Fruit fly (Drosophila melanogaster): ENCODE data around the gene Sfp65A.

The Sfp65A gene

dm6 chr3L:6327308-6327707 lies 22.8 kb upstream of the Sfp65A start, which contains the start of gene Or65c:
TSS of gene Or65c (plus strand) at chr3L:6327608.
- TF ChIP-seq psq (optimal IDR thresholded peaks at IDR 0.05) (no peak), usp (GFP tag; optimal IDR thresholded peaks at IDR 0.05) (no peak), Dll (optimal IDR thresholded peaks at IDR 0.05) (no peak), pan (optimal IDR thresholded peaks at IDR 0.05) (no peak), CG8478 (optimal IDR thresholded peaks at IDR 0.05) (no peak)

- TF ChIP-seq EcR (GFP tag; optimal IDR thresholded peaks at IDR 0.05) (no peak), pan (optimal IDR thresholded peaks at IDR 0.05) (no peak), Dll (optimal IDR thresholded peaks at IDR 0.05) (no peak), usp (GFP tag; optimal IDR thresholded peaks at IDR 0.05) (no peak), psq (optimal IDR thresholded peaks at IDR 0.05) (no peak), CG8478 (optimal IDR thresholded peaks at IDR 0.05) (no peak)
Measured at dm6 chr3L:6331399-6332111, 18.5 kb upstream of the Sfp65A start.

dm6 chr3L:6336248-6336858 lies 13.7 kb upstream of the Sfp65A start:
- TF ChIP-seq CG8478 (optimal IDR thresholded peaks at IDR 0.05) = no peak
- no peak for TF ChIP-seq EcR (GFP tag; optimal IDR thresholded peaks at IDR 0.05)
- TF ChIP-seq Dll (optimal IDR thresholded peaks at IDR 0.05) = no peak
- TF ChIP-seq psq (optimal IDR thresholded peaks at IDR 0.05) = no peak
- no peak for TF ChIP-seq usp (GFP tag; optimal IDR thresholded peaks at IDR 0.05)
- TF ChIP-seq pan (optimal IDR thresholded peaks at IDR 0.05) = no peak

- TF ChIP-seq psq (optimal IDR thresholded peaks at IDR 0.05) = no peak
- no peak for TF ChIP-seq CG8478 (optimal IDR thresholded peaks at IDR 0.05)
- TF ChIP-seq Dll (optimal IDR thresholded peaks at IDR 0.05) = no peak
- no peak for TF ChIP-seq EcR (GFP tag; optimal IDR thresholded peaks at IDR 0.05)
- no peak for TF ChIP-seq usp (GFP tag; optimal IDR thresholded peaks at IDR 0.05)
- TF ChIP-seq pan (optimal IDR thresholded peaks at IDR 0.05) = no peak
Measured at dm6 chr3L:6338306-6338705, 11.8 kb upstream of the Sfp65A start.

dm6 chr3L:6342253-6342652 lies 7.8 kb upstream of the Sfp65A start:
- TF ChIP-seq usp (GFP tag; optimal IDR thresholded peaks at IDR 0.05) = no peak
- TF ChIP-seq CG8478 (optimal IDR thresholded peaks at IDR 0.05) = no peak

DNA sequence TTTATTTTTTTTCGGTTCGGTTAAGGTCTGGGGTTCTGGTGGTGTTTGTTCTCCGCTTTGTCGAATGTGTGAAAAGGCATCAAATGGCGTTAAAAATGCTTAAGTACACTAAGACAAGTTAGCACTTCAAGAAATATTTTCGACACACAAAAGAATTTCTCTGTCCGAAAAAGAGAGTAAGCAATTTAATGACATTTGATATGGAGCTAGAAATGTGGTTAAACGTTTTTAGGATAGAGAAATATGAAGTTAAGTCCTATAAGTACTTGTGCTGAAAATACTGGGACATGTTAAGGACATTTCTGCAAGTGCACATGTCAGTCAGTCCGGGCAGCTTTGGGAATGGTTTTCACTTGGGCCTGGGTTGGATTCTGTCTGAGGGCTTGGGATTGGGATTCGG lies 5.8 kb upstream of the Sfp65A start:
- no peak for TF ChIP-seq psq (optimal IDR thresholded peaks at IDR 0.05)
- TF ChIP-seq CG8478 (optimal IDR thresholded peaks at IDR 0.05) = no peak
- TF ChIP-seq pan (optimal IDR thresholded peaks at IDR 0.05) = no peak
- no peak for TF ChIP-seq EcR (GFP tag; optimal IDR thresholded peaks at IDR 0.05)
- no peak for TF ChIP-seq usp (GFP tag; optimal IDR thresholded peaks at IDR 0.05)
- TF ChIP-seq Dll (optimal IDR thresholded peaks at IDR 0.05) = no peak

DNA sequence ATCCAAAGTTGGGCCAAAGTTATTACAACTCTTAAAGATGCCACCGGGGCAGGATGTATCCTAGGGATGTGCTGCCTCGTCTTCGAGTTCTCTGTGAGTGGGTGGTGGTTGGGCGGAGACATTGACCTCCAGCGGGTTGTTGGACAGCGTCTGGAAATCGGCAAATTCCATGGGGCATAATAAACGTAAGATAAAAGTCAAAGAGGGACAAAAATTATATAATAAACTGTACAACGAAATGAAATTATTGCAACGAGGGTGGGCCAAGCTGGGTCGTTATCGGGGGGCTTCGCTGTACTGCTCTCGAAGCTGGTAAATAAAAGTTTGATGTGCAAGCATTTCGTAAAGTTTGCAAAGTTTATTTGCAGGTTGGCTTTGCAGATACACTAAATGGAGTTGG lies 1.6 kb upstream of the Sfp65A start:
- TF ChIP-seq Dll (optimal IDR thresholded peaks at IDR 0.05) (no peak), EcR (GFP tag; optimal IDR thresholded peaks at IDR 0.05) (no peak), pan (optimal IDR thresholded peaks at IDR 0.05) (no peak), CG8478 (optimal IDR thresholded peaks at IDR 0.05) (no peak), usp (GFP tag; optimal IDR thresholded peaks at IDR 0.05) (no peak), psq (optimal IDR thresholded peaks at IDR 0.05) (no peak)

- TF ChIP-seq psq (optimal IDR thresholded peaks at IDR 0.05) (no peak), pan (optimal IDR thresholded peaks at IDR 0.05) (no peak), usp (GFP tag; optimal IDR thresholded peaks at IDR 0.05) (no peak), CG8478 (optimal IDR thresholded peaks at IDR 0.05) (no peak), EcR (GFP tag; optimal IDR thresholded peaks at IDR 0.05) (no peak), Dll (optimal IDR thresholded peaks at IDR 0.05) (no peak)
Measured at dm6 chr3L:6352232-6352631, 2.2 kb downstream of the Sfp65A start, which contains the start of gene CG13300. TSS of gene CG13300 (minus strand) at chr3L:6352390.

dm6 chr3L:6355032-6355431 lies 5.0 kb downstream of the Sfp65A start:
- TF ChIP-seq usp (GFP tag; optimal IDR thresholded peaks at IDR 0.05) = no peak
- no peak for TF ChIP-seq EcR (GFP tag; optimal IDR thresholded peaks at IDR 0.05)
- no peak for TF ChIP-seq pan (optimal IDR thresholded peaks at IDR 0.05)
- TF ChIP-seq CG8478 (optimal IDR thresholded peaks at IDR 0.05) = no peak
- TF ChIP-seq psq (optimal IDR thresholded peaks at IDR 0.05) = no peak
- no peak for TF ChIP-seq Dll (optimal IDR thresholded peaks at IDR 0.05)

dm6 chr3L:6357152-6357551 lies 7.1 kb downstream of the Sfp65A start:
- no peak for TF ChIP-seq CG8478 (optimal IDR thresholded peaks at IDR 0.05)
- no peak for TF ChIP-seq usp (GFP tag; optimal IDR thresholded peaks at IDR 0.05)
- TF ChIP-seq Dll (optimal IDR thresholded peaks at IDR 0.05) = no peak
- TF ChIP-seq psq (optimal IDR thresholded peaks at IDR 0.05) = no peak

dm6 chr3L:6358501-6358900 lies 8.4 kb downstream of the Sfp65A start:
- no peak for TF ChIP-seq psq (optimal IDR thresholded peaks at IDR 0.05)
- no peak for TF ChIP-seq EcR (GFP tag; optimal IDR thresholded peaks at IDR 0.05)
- no peak for TF ChIP-seq CG8478 (optimal IDR thresholded peaks at IDR 0.05)
- no peak for TF ChIP-seq Dll (optimal IDR thresholded peaks at IDR 0.05)
- TF ChIP-seq usp (GFP tag; optimal IDR thresholded peaks at IDR 0.05) = no peak
- TF ChIP-seq pan (optimal IDR thresholded peaks at IDR 0.05) = no peak

DNA sequence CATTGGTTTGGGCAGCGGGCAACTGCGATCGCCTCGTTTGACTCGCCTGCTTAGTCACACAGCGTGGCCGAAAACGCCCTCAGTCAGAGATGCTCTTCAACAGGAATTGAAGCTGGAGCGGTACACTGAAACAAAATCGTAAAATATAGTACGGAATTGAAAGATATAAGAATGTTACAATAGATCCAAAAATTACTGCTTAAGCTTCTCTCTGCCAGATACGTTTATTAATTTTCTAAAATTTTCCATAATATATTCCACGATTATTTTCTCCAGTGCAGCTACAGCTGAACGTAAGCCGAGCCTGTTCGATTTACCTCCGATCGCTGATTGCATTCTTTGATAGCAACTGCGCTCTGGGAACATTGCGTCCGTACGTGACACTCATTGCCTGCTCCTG lies 9.1 kb downstream of the Sfp65A start:
- no peak for TF ChIP-seq pan (optimal IDR thresholded peaks at IDR 0.05)
- no peak for TF ChIP-seq EcR (GFP tag; optimal IDR thresholded peaks at IDR 0.05)
- TF ChIP-seq CG8478 (optimal IDR thresholded peaks at IDR 0.05) = no peak
- no peak for TF ChIP-seq usp (GFP tag; optimal IDR thresholded peaks at IDR 0.05)
- no peak for TF ChIP-seq psq (optimal IDR thresholded peaks at IDR 0.05)
- no peak for TF ChIP-seq Dll (optimal IDR thresholded peaks at IDR 0.05)

Measured in whole organism.